Worm (Caenorhabditis elegans): ENCODE measurements around the gene F17E9.5.
"Not testable (repeated sequence)": the region's sequence is repeated elsewhere in the genome, so short reads cannot be mapped to it uniquely, and the experiment has no call there.

Gene F17E9.5

ce11 chrIV:8339636-8340035, 6.0 kb upstream of the F17E9.5 start, which contains the start of gene lgc-6:
TSS of gene lgc-6 (plus strand) at chrIV:8339936.
- TF ChIP-seq blmp-1 (tag; optimal IDR thresholded peaks at IDR 0.05) = no peak

DNA sequence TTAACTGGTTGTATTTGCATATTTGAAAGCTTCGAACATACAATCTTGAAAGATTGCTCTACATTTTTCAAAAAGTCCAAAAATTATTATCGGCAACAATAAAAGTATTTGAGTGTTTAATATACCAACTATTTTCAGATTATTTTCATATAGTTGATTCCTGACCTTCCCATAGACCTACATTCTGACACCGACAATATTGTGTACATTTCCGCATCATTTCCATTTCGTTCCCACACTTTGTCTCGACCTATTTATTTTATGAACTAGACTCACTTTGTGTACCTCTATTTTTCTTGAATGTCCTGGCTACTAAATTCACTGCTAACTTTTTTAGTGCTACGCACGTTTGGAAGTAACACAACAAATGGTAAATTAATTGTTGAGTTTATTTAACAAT, 3.2 kb upstream of the F17E9.5 start, which contains the start of gene lgc-5:
lgc-5 (plus strand) TSS at position 301 of the 400 bp plus-strand sequence.
- no peak for TF ChIP-seq xbp-1 (tag; optimal IDR thresholded peaks at IDR 0.05)

ce11 chrIV:8347051-8347450, 1.4 kb downstream of the F17E9.5 start, which contains the start of the genes F17E9.18 and F17E9.15:
TSS of gene F17E9.18 (minus strand) at chrIV:8347151.
TSS of gene F17E9.15 (plus strand) at chrIV:8347418.
- TF ChIP-seq tlp-1 (tag; optimal IDR thresholded peaks at IDR 0.05) (no peak), mep-1 (tag; optimal IDR thresholded peaks at IDR 0.05) (no peak), snpc-4 (tag; optimal IDR thresholded peaks at IDR 0.05) (no peak), ceh-82 (tag; optimal IDR thresholded peaks at IDR 0.05) (no peak), F16B12.6 (tag; optimal IDR thresholded peaks at IDR 0.05) (no peak), snu-23 (GFP tag; optimal IDR thresholded peaks at IDR 0.05) (no peak)

- TF ChIP-seq unc-130 (tag; optimal IDR thresholded peaks at IDR 0.05) = no peak
- TF ChIP-seq fkh-10 (GFP tag; optimal IDR thresholded peaks at IDR 0.05) = no peak
- no peak for TF ChIP-seq Y116A8C.19 (tag; optimal IDR thresholded peaks at IDR 0.05; ENCODE audit: borderline replicate concordance)
- no peak for TF ChIP-seq nhr-77 (tag; optimal IDR thresholded peaks at IDR 0.05)
- no peak for TF ChIP-seq nhr-90 (tag; optimal IDR thresholded peaks at IDR 0.05; ENCODE audit: poor library complexity)
Measured at ce11 chrIV:8348073-8348472, 2.5 kb downstream of the F17E9.5 start, which contains the start of gene F17E9.4. TSS of gene F17E9.4 (plus strand) at chrIV:8348373.

ce11 chrIV:8352036-8352435, 6.4 kb downstream of the F17E9.5 start, which contains the start of gene F17E9.16:
TSS of gene F17E9.16 (plus strand) at chrIV:8352336.
- TF ChIP-seq dsc-1 (tag; optimal IDR thresholded peaks at IDR 0.05); sup-37 (GFP tag; optimal IDR thresholded peaks at IDR 0.05); dpl-1 (GFP tag; optimal IDR thresholded peaks at IDR 0.05): not testable (repeated sequence)

- TF ChIP-seq lsy-2 (tag; optimal IDR thresholded peaks at IDR 0.05) (no peak), fkh-4 (tag; optimal IDR thresholded peaks at IDR 0.05; ENCODE audit: borderline replicate concordance) (no peak), nhr-76 (tag; optimal IDR thresholded peaks at IDR 0.05) (no peak), nhr-71 (tag; optimal IDR thresholded peaks at IDR 0.05) (no peak), nhr-11 (tag; optimal IDR thresholded peaks at IDR 0.05) (no peak), unc-62 (GFP tag; optimal IDR thresholded peaks at IDR 0.05) (no peak), blmp-1 (tag; optimal IDR thresholded peaks at IDR 0.05) (no peak), dsc-1 (tag; optimal IDR thresholded peaks at IDR 0.05) (no peak), fos-1 (tag; optimal IDR thresholded peaks at IDR 0.05) (no peak), nhr-19 (GFP tag; conservative IDR thresholded peaks at IDR 0.05) (no peak), rnt-1 (tag; optimal IDR thresholded peaks at IDR 0.05) (no peak), Y116A8C.19 (tag; optimal IDR thresholded peaks at IDR 0.05; ENCODE audit: borderline replicate concordance) (no peak)
Measured at ce11 chrIV:8354572-8354971, 9.0 kb downstream of the F17E9.5 start, which contains the start of gene F17E9.3. TSS of gene F17E9.3 (plus strand) at chrIV:8354872.

ce11 chrIV:8355592-8355991, 10.0 kb downstream of the F17E9.5 start, which contains the start of the genes F17E9.2 and col-116:
TSS of gene F17E9.2 (plus strand) at chrIV:8355892.
TSS of gene col-116 (plus strand) at chrIV:8355906.
- TF ChIP-seq xbp-1 (tag; optimal IDR thresholded peaks at IDR 0.05) (no peak), efl-1 (optimal IDR thresholded peaks at IDR 0.05) (no peak), efl-1 (GFP tag; optimal IDR thresholded peaks at IDR 0.05 in 1 of 2) (peak in 1 of 2 experiments; percentile 60)

ce11 chrIV:8357299-8357698, 11.7 kb downstream of the F17E9.5 start:
- TF ChIP-seq unc-30 (tag; optimal IDR thresholded peaks at IDR 0.05) (no peak), efl-1 (optimal IDR thresholded peaks at IDR 0.05) (no peak), efl-1 (GFP tag; optimal IDR thresholded peaks at IDR 0.05 in 1 of 2) (peak in 1 of 2 experiments; percentile 81)
